Fruit fly (Drosophila melanogaster) whole organism, embryonic: Measurements from ENCODE around the gene asp.

Experiments
- ATbp ChIP-seq: fragments of 200-800 bp; sonication (Bioruptor generic); optimal IDR thresholded peaks from 2 replicates; lab custom pipeline; 2017; ENCODE audit warnings: missing biosample characterization, mild to moderate bottlenecking, missing genetic modification characterization, missing genetic modification reagents
- Abd-B ChIP-seq: fragments of 200-800 bp; sonication (Bioruptor generic); optimal IDR thresholded peaks from 2 replicates; lab custom pipeline; 2018; ENCODE audit warnings: missing biosample characterization, mild to moderate bottlenecking, missing genetic modification characterization, moderate library complexity
- CG1024 ChIP-seq: fragments of 200-800 bp; sonication (Bioruptor generic); IDR thresholded peaks from 2 replicates; pipeline ENCODE4 v1.3.6; 2022; ENCODE audit warnings: missing biosample characterization, missing genetic modification characterization
- CG11398 ChIP-seq: fragments of 200-800 bp; sonication (Bioruptor generic); optimal IDR thresholded peaks from 2 replicates; lab custom pipeline; 2016; ENCODE audit warnings: missing biosample characterization, missing genetic modification characterization
- CG11723 ChIP-seq: fragments of 200-800 bp; sonication (Bioruptor generic); optimal IDR thresholded peaks from 2 replicates; lab custom pipeline; 2017; ENCODE audit warnings: missing biosample characterization, mild to moderate bottlenecking, missing genetic modification characterization
- CG12155 ChIP-seq: fragments of 200-800 bp; sonication (Bioruptor generic); optimal IDR thresholded peaks from 3 replicates; lab custom pipeline; 2016; ENCODE audit warnings: missing biosample characterization, missing genetic modification characterization
- CG13123 ChIP-seq: fragments of 200-800 bp; sonication (Bioruptor generic); optimal IDR thresholded peaks from 2 replicates; lab custom pipeline; 2016; ENCODE audit warnings: missing biosample characterization, missing genetic modification characterization
- CG13424 ChIP-seq: fragments of 200-800 bp; sonication (Bioruptor generic); optimal IDR thresholded peaks from 2 replicates; lab custom pipeline; 2019; ENCODE audit warnings: missing biosample characterization, mild to moderate bottlenecking, missing genetic modification characterization, moderate library complexity
- CG15011 ChIP-seq: fragments of 200-800 bp; sonication (Bioruptor generic); optimal IDR thresholded peaks from 3 replicates; lab custom pipeline; 2018; ENCODE audit warnings: missing biosample characterization, mild to moderate bottlenecking, missing genetic modification characterization
- CG15073 ChIP-seq: fragments of 200-800 bp; sonication (Bioruptor generic); optimal IDR thresholded peaks from 2 replicates; lab custom pipeline; 2016; ENCODE audit warnings: missing biosample characterization, missing genetic modification characterization
- CG18599 ChIP-seq: fragments of 200-800 bp; sonication (Bioruptor generic); optimal IDR thresholded peaks from 3 replicates; lab custom pipeline; 2017; ENCODE audit warnings: missing biosample characterization, missing genetic modification characterization, mild to moderate bottlenecking, moderate library complexity, missing genetic modification reagents
- CG3065 ChIP-seq: fragments of 200-800 bp; sonication (Bioruptor generic); optimal IDR thresholded peaks from 2 replicates; lab custom pipeline; 2016; ENCODE audit warnings: missing biosample characterization, missing genetic modification characterization
- CG31441 ChIP-seq: fragments of 200-800 bp; sonication (Bioruptor generic); IDR thresholded peaks from 2 replicates; pipeline ENCODE4 v1.3.6; 2022; ENCODE audit warnings: missing biosample characterization, missing genetic modification characterization
- CG32767 ChIP-seq: fragments of 200-800 bp; sonication (Bioruptor generic); IDR thresholded peaks from 2 replicates; pipeline ENCODE4 v1.3.6; 2022; ENCODE audit warnings: missing biosample characterization, missing genetic modification characterization
- CG42726 ChIP-seq: fragments of 200-800 bp; sonication (Bioruptor generic); IDR thresholded peaks from 2 replicates; pipeline ENCODE4 v1.3.6; 2022; ENCODE audit warnings: missing biosample characterization, missing genetic modification characterization; ENCODE audit not compliant: partially characterized antibody
- CG4282 ChIP-seq: fragments of 200-800 bp; sonication (Bioruptor generic); optimal IDR thresholded peaks from 2 replicates; lab custom pipeline; 2016; ENCODE audit warnings: missing biosample characterization, missing genetic modification characterization
- CG6813 ChIP-seq: fragments of 200-800 bp; sonication (Bioruptor generic); optimal IDR thresholded peaks from 2 replicates; lab custom pipeline; 2017; ENCODE audit warnings: missing biosample characterization, missing genetic modification characterization, mild to moderate bottlenecking, moderate library complexity, missing genetic modification reagents
- CG8388 ChIP-seq: fragments of 200-800 bp; sonication (Bioruptor generic); optimal IDR thresholded peaks from 2 replicates; lab custom pipeline; 2019; ENCODE audit warnings: missing biosample characterization, mild to moderate bottlenecking, missing genetic modification characterization, moderate library complexity
- CG9215 ChIP-seq: fragments of 200-800 bp; sonication (Bioruptor generic); IDR thresholded peaks from 2 replicates; pipeline ENCODE4 v1.3.6; 2022; ENCODE audit warnings: missing biosample characterization, missing genetic modification characterization
- CG9609 ChIP-seq: fragments of 200-800 bp; sonication (Bioruptor generic); optimal IDR thresholded peaks from 3 replicates; lab custom pipeline; 2016; ENCODE audit warnings: missing biosample characterization, missing genetic modification characterization
- Doc2 ChIP-seq: fragments of 200-800 bp; sonication (Bioruptor generic); IDR thresholded peaks from 2 replicates; pipeline ENCODE4 v1.3.6; 2022; ENCODE audit warnings: missing biosample characterization, missing genetic modification characterization
- E2f1 ChIP-seq: fragments of 200-800 bp; sonication (Bioruptor generic); IDR thresholded peaks from 2 replicates; pipeline ENCODE4 v1.3.6; 2022; ENCODE audit warnings: missing biosample characterization, missing genetic modification characterization
- Eip74EF ChIP-seq, 2 experiments: fragments of 200-800 bp in 1 of 2; fragments of >200 bp in 1 of 2; sonication (Bioruptor generic) in 1 of 2; optimal IDR thresholded peaks; 2 replicates each; lab custom pipeline; 2017 to 2019; ENCODE audit warnings: missing biosample characterization in 2 of 2, missing genetic modification characterization in 2 of 2, mild to moderate bottlenecking in 1 of 2, moderate library complexity in 1 of 2
- Ets65A ChIP-seq: fragments of 200-800 bp; sonication (Bioruptor generic); peaks from one replicate; lab custom pipeline; 2016; ENCODE audit warnings: missing biosample characterization, missing genetic modification characterization
- Fer2 ChIP-seq: fragments of 200-800 bp; sonication (Bioruptor generic); optimal IDR thresholded peaks from 2 replicates; lab custom pipeline; 2018; ENCODE audit warnings: missing biosample characterization, mild to moderate bottlenecking, missing genetic modification characterization, moderate library complexity
- Hr51 ChIP-seq, 2 experiments: fragments of 200-800 bp; sonication (Bioruptor generic); optimal IDR thresholded peaks; 2 replicates in 1 of 2; 3 replicates in 1 of 2; lab custom pipeline; 2016 to 2018; ENCODE audit warnings: missing biosample characterization in 2 of 2, missing genetic modification characterization in 2 of 2, mild to moderate bottlenecking in 1 of 2, moderate library complexity in 1 of 2
- Lim3 ChIP-seq: fragments of 200-800 bp; sonication (Bioruptor generic); IDR thresholded peaks from 2 replicates; pipeline ENCODE4 v1.3.6; 2022; ENCODE audit warnings: missing biosample characterization, missing genetic modification characterization
- MTF-1 ChIP-seq: fragments of 200-800 bp; sonication (Bioruptor generic); optimal IDR thresholded peaks from 2 replicates; lab custom pipeline; 2018; ENCODE audit warnings: missing biosample characterization, mild to moderate bottlenecking, missing genetic modification characterization, borderline replicate concordance
- Myb ChIP-seq: fragments of 200-800 bp; sonication (Bioruptor generic); optimal IDR thresholded peaks from 2 replicates; lab custom pipeline; 2016; ENCODE audit warnings: missing biosample characterization, missing genetic modification characterization
- NC2α ChIP-seq: fragments of 200-800 bp; sonication (Bioruptor generic); optimal IDR thresholded peaks from 2 replicates; lab custom pipeline; 2016; ENCODE audit warnings: missing biosample characterization, missing genetic modification characterization
- NK7.1 ChIP-seq: fragments of 200-800 bp; sonication (Bioruptor generic); optimal IDR thresholded peaks from 3 replicates; lab custom pipeline; 2016; ENCODE audit warnings: missing biosample characterization, missing genetic modification characterization
- Oaz ChIP-seq: fragments of 200-800 bp; sonication (Bioruptor generic); IDR thresholded peaks from 2 replicates; pipeline ENCODE4 v1.3.6; 2022; ENCODE audit warnings: missing biosample characterization, missing genetic modification characterization
- Oli ChIP-seq: fragments of 200-800 bp; sonication (Bioruptor generic); optimal IDR thresholded peaks from 2 replicates; lab custom pipeline; 2018; ENCODE audit warnings: missing biosample characterization, mild to moderate bottlenecking, missing genetic modification characterization, moderate library complexity
- Rfx ChIP-seq: fragments of 200-800 bp; sonication (Bioruptor generic); IDR thresholded peaks from 2 replicates; pipeline ENCODE4 v1.3.6; 2022; ENCODE audit warnings: missing biosample characterization, missing genetic modification characterization
- Side ChIP-seq: fragments of 200-800 bp; sonication (Bioruptor generic); optimal IDR thresholded peaks from 2 replicates; lab custom pipeline; 2016; ENCODE audit warnings: missing biosample characterization, missing genetic modification characterization
- Sin3A ChIP-seq: fragments of >200 bp; optimal IDR thresholded peaks from 2 replicates; lab custom pipeline; 2018
- cg ChIP-seq: fragments of 200-800 bp; sonication (Bioruptor generic); optimal IDR thresholded peaks from 3 replicates; lab custom pipeline; 2019; ENCODE audit warnings: missing biosample characterization, mild to moderate bottlenecking, missing genetic modification characterization, moderate library complexity
- dati ChIP-seq: fragments of 200-800 bp; sonication (Bioruptor generic); IDR thresholded peaks from 2 replicates; pipeline ENCODE4 v1.3.6; 2022; ENCODE audit warnings: missing biosample characterization, missing genetic modification characterization
- en ChIP-seq: fragments of 200-800 bp; sonication (Bioruptor generic); optimal IDR thresholded peaks from 2 replicates; lab custom pipeline; 2016; ENCODE audit warnings: missing biosample characterization, missing genetic modification characterization
- fd96Cb ChIP-seq: fragments of 200-800 bp; sonication (Bioruptor generic); optimal IDR thresholded peaks from 2 replicates; lab custom pipeline; 2018; ENCODE audit warnings: missing biosample characterization, mild to moderate bottlenecking, missing genetic modification characterization, moderate library complexity
- gcm2 ChIP-seq: fragments of 200-800 bp; sonication (Bioruptor generic); optimal IDR thresholded peaks from 2 replicates; lab custom pipeline; 2016; ENCODE audit warnings: missing biosample characterization, missing genetic modification characterization
- hkb ChIP-seq, 2 experiments: fragments of 200-800 bp in 1 of 2; fragments of >200 bp in 1 of 2; sonication (Bioruptor generic) in 1 of 2; IDR thresholded peaks in 1 of 2; optimal IDR thresholded peaks in 1 of 2; 2 replicates each; pipeline versions ENCODE4 v1.3.6 to Lab custom; 2017 to 2022; ENCODE audit warnings: missing biosample characterization in 1 of 2, missing genetic modification characterization in 1 of 2
- seq ChIP-seq: fragments of 200-800 bp; sonication (Bioruptor generic); IDR thresholded peaks from 2 replicates; pipeline ENCODE4 v1.3.6; 2022; ENCODE audit warnings: missing biosample characterization, missing genetic modification characterization
- sima ChIP-seq: fragments of 200-800 bp; sonication (Bioruptor generic); optimal IDR thresholded peaks from 2 replicates; lab custom pipeline; 2016; ENCODE audit warnings: missing biosample characterization, missing genetic modification characterization
- so ChIP-seq: fragments of 200-800 bp; sonication (Bioruptor generic); IDR thresholded peaks from 3 replicates; pipeline ENCODE4 v1.3.6; 2022; ENCODE audit warnings: missing biosample characterization, missing genetic modification characterization
- sqz ChIP-seq: fragments of 200-800 bp; sonication (Bioruptor generic); optimal IDR thresholded peaks from 3 replicates; lab custom pipeline; 2018; ENCODE audit warnings: missing biosample characterization, mild to moderate bottlenecking, missing genetic modification characterization
- tin ChIP-seq: fragments of 200-800 bp; sonication (Bioruptor generic); optimal IDR thresholded peaks from 3 replicates; lab custom pipeline; 2016; ENCODE audit warnings: missing biosample characterization, missing genetic modification characterization
- unc-4 ChIP-seq: fragments of 200-800 bp; sonication (Bioruptor generic); IDR thresholded peaks from 2 replicates; pipeline ENCODE4 v1.3.6; 2022; ENCODE audit warnings: missing biosample characterization, missing genetic modification characterization; ENCODE audit not compliant: partially characterized antibody
- wdn ChIP-seq: fragments of 200-800 bp; sonication (Bioruptor generic); IDR thresholded peaks from 2 replicates; pipeline ENCODE4 v1.3.6; 2022; ENCODE audit warnings: missing biosample characterization, missing genetic modification characterization
- zfh2 ChIP-seq: fragments of 200-800 bp; sonication (Bioruptor generic); optimal IDR thresholded peaks from 2 replicates; lab custom pipeline; 2016; ENCODE audit warnings: missing biosample characterization, missing genetic modification characterization

asp gene

dm6 chr3R:24787042-24787565 is 33.5 kb downstream of the asp start, which contains the start of gene CG5805 (continued):
- TF ChIP-seq CG12155 (GFP tag; lab: Kevin White, UChicago) (peak; percentile 63), zfh2 (GFP tag; lab: Kevin White, UChicago) (peak; percentile 61), CG3065 (GFP tag; lab: Kevin White, UChicago) (peak; percentile 45), sqz (GFP tag; lab: Kevin White, UChicago) (no peak), CG15011 (GFP tag; lab: Kevin White, UChicago) (peak; percentile 79), gcm2 (GFP tag; lab: Kevin White, UChicago) (peak; percentile 61), CG8388 (GFP tag; lab: Kevin White, UChicago) (peak; percentile 51), sima (GFP tag; lab: Kevin White, UChicago) (peak; percentile 7), Hr51 (GFP tag; optimal IDR thresholded peaks at IDR 0.05; lab: Kevin White, UChicago) (peak; percentile 75 to 83), Abd-B (GFP tag; lab: Kevin White, UChicago) (peak; percentile 57), CG4282 (no peak), fd96Cb (peak; percentile 62), CG42726 (no peak), wdn (GFP tag; lab: Robert Waterston, UW) (peak; percentile 81), CG31441 (GFP tag; lab: Robert Waterston, UW) (peak; percentile 85), CG15073 (GFP tag; lab: Kevin White, UChicago) (no peak), dati (GFP tag; lab: Robert Waterston, UW) (peak; percentile 68), Ets65A (GFP tag; lab: Kevin White, UChicago) (peak; percentile 99), Lim3 (GFP tag; lab: Robert Waterston, UW) (no peak), tin (GFP tag; lab: Kevin White, UChicago) (peak; percentile 63), CG11398 (peak; percentile 73), NK7.1 (GFP tag; lab: Kevin White, UChicago) (peak; percentile 70), CG1024 (GFP tag; lab: Robert Waterston, UW) (peak; percentile 72), CG13123 (GFP tag; lab: Kevin White, UChicago) (no peak), NC2α (GFP tag; lab: Kevin White, UChicago) (peak; percentile 46), CG6813 (GFP tag; lab: Kevin White, UChicago) (peak; percentile 89), Oli (tag; lab: Kevin White, UChicago) (peak; percentile 69), Myb (GFP tag; lab: Kevin White, UChicago) (peak; percentile 52), Side (peak; percentile 80), cg (no peak), MTF-1 (GFP tag; lab: Kevin White, UChicago) (peak; percentile 90), CG11723 (peak; percentile 75), hkb (optimal IDR thresholded peaks at IDR 0.05; lab: Kevin White, UChicago) (no peak), hkb (GFP tag; IDR thresholded peaks at IDR 0.05; lab: Robert Waterston, UW) (peak; percentile 81), CG18599 (GFP tag; lab: Kevin White, UChicago) (peak; percentile 84), CG13424 (tag; lab: Kevin White, UChicago) (peak; percentile 57), CG32767 (no peak), unc-4 (GFP tag; lab: Robert Waterston, UW) (no peak), seq (GFP tag; lab: Robert Waterston, UW) (peak; percentile 56; the same call in 1 of the 2 replicates), CG9609 (GFP tag; lab: Kevin White, UChicago) (peak; percentile 73), en (GFP tag; lab: Kevin White, UChicago) (peak; percentile 51), ATbp (peak; percentile 70), Sin3A (lab: Kevin White, UChicago) (no peak), Doc2 (GFP tag; lab: Robert Waterston, UW) (0 out of 2 replicates have a peak, but pooled peaks have one; percentile 44), E2f1 (GFP tag; lab: Robert Waterston, UW) (peak; percentile 62), Fer2 (tag; lab: Kevin White, UChicago) (peak; percentile 80), CG9215 (GFP tag; lab: Robert Waterston, UW) (peak; percentile 55), Rfx (GFP tag; lab: Robert Waterston, UW) (peak; percentile 94), Eip74EF (GFP tag; optimal IDR thresholded peaks at IDR 0.05; lab: Kevin White, UChicago) (peak in 1 of 2 experiments; percentile 36), so (GFP tag; lab: Robert Waterston, UW) (peak; percentile 67), Oaz (peak; percentile 55)
